Fruit fly (Drosophila melanogaster): ENCODE measurements around the gene CG9795.

The CG9795 gene

DNA sequence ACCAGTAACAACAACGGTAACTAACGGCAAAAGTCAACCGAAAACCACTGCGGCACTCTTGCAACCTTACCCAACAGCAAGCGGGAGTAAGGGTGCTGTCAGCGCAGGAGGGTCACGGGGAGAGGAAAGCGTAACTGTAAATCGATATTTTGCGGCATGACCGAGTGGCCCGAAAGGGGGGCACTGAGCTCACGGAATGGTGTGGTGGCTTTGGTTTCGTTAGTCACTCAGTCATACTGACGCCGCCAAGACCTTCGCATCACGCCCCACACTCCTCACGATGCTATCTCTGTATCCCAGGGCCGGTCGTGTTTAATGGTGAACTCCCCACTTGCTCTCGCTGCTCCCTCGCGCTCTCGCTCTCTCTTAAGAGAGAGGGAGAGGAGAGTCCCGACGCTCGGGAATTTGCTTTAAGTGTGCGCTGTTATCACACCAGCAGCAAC, 41.2 kb downstream of the CG9795 start:
- TF ChIP-seq Eip78C (GFP tag) (peak; percentile 73), topi (GFP tag; optimal IDR thresholded peaks at IDR 0.05) (peak; percentile 12), CG6854 (GFP tag; optimal IDR thresholded peaks at IDR 0.05) (peak; percentile 19), Sox102F (GFP tag; optimal IDR thresholded peaks at IDR 0.05) (peak; percentile 13), fkh (GFP tag; optimal IDR thresholded peaks at IDR 0.05) (no peak), CG3919 (GFP tag; optimal IDR thresholded peaks at IDR 0.05) (peak; percentile 14), esn (GFP tag; optimal IDR thresholded peaks at IDR 0.05) (peak; percentile 21), CG7368 (GFP tag; optimal IDR thresholded peaks at IDR 0.05) (peak; percentile 3), Hr38 (GFP tag; optimal IDR thresholded peaks at IDR 0.05) (no peak), ss (GFP tag; optimal IDR thresholded peaks at IDR 0.05) (peak in 1 of 2 experiments; percentile 24), Hr39 (GFP tag; optimal IDR thresholded peaks at IDR 0.05) (no peak), Sox14 (GFP tag; optimal IDR thresholded peaks at IDR 0.05) (peak; percentile 12), CG1621 (tag; optimal IDR thresholded peaks at IDR 0.05) (peak; percentile 25), CG6276 (GFP tag; optimal IDR thresholded peaks at IDR 0.05) (peak; percentile 5), Lpt (GFP tag; optimal IDR thresholded peaks at IDR 0.05) (peak; percentile 36), svp (GFP tag) (peak; percentile 89), dsx (GFP tag; optimal IDR thresholded peaks at IDR 0.05; ENCODE audit: poor library complexity, severe bottlenecking) (peak; percentile 42), fd85E (GFP tag; optimal IDR thresholded peaks at IDR 0.05) (no peak), net (GFP tag; optimal IDR thresholded peaks at IDR 0.05) (peak; percentile 11), Eip93F (GFP tag; optimal IDR thresholded peaks at IDR 0.05) (no peak), CG11902 (GFP tag; optimal IDR thresholded peaks at IDR 0.05) (peak; percentile 24), CG4318 (GFP tag; optimal IDR thresholded peaks at IDR 0.05) (no peak), vri (GFP tag; optimal IDR thresholded peaks at IDR 0.05) (peak; percentile 8), CG10631 (GFP tag; optimal IDR thresholded peaks at IDR 0.05) (no peak), CG8119 (GFP tag; IDR thresholded peaks at IDR 0.05) (peak; percentile 33; the same call in 1 of the 3 replicates), CG11762 (GFP tag; optimal IDR thresholded peaks at IDR 0.05; ENCODE audit: insufficient read depth) (no peak), Gug (GFP tag; IDR thresholded peaks at IDR 0.05) (0 out of 2 replicates have a peak, but pooled peaks have one; percentile 10), CG9139 (GFP tag; optimal IDR thresholded peaks at IDR 0.05) (no peak), Eip75B (GFP tag; optimal IDR thresholded peaks at IDR 0.05) (peak; percentile 45), lz (GFP tag; optimal IDR thresholded peaks at IDR 0.05) (peak; percentile 11)

DNA sequence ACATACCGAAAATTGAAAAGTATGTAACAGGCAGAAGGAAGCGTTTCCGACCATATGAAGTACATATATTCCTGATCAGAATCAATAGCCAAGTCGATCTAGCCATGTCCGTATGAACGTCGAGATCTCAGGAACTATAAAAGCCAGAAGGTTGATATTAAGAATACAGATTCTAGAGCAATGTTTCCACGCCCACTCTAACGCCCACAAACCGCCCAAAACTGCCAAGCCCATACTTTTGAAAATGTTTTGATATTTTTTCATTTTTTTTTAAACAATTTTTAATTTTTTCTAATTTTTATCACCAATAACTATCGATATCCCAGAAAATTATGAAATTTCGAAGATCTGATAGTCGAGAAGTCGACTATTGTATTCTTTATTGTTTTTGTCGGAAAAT, 42.5 kb downstream of the CG9795 start:
- no peak for TF ChIP-seq CG8632 (GFP tag; optimal IDR thresholded peaks at IDR 0.05)
- TF ChIP-seq Hr38 (GFP tag; optimal IDR thresholded peaks at IDR 0.05), result no peak
- no peak for TF ChIP-seq ss (GFP tag; optimal IDR thresholded peaks at IDR 0.05)
- no peak for TF ChIP-seq CG6163 (GFP tag; IDR thresholded peaks at IDR 0.05)
- TF ChIP-seq pdm3 (GFP tag; optimal IDR thresholded peaks at IDR 0.05), result no peak
- no peak for TF ChIP-seq Hr4 (GFP tag; optimal IDR thresholded peaks at IDR 0.05)
- no peak for TF ChIP-seq spab (GFP tag; optimal IDR thresholded peaks at IDR 0.05)
- TF ChIP-seq Sox14 (GFP tag; optimal IDR thresholded peaks at IDR 0.05), result no peak
- no peak for TF ChIP-seq lz (GFP tag; optimal IDR thresholded peaks at IDR 0.05)
- no peak for TF ChIP-seq svp (GFP tag)
- TF ChIP-seq CG32006 (GFP tag; optimal IDR thresholded peaks at IDR 0.05), result no peak
- no peak for TF ChIP-seq cyc (GFP tag; optimal IDR thresholded peaks at IDR 0.05)
- no peak for TF ChIP-seq Lpt (GFP tag; optimal IDR thresholded peaks at IDR 0.05)
- TF ChIP-seq Eip93F (GFP tag; optimal IDR thresholded peaks at IDR 0.05), result no peak
- no peak for TF ChIP-seq dsx (GFP tag; optimal IDR thresholded peaks at IDR 0.05; ENCODE audit: poor library complexity, severe bottlenecking)
- TF ChIP-seq CG11294 (GFP tag; IDR thresholded peaks at IDR 0.05), result no peak
- no peak for TF ChIP-seq CG4318 (GFP tag; optimal IDR thresholded peaks at IDR 0.05)
- no peak for TF ChIP-seq fd59A (GFP tag; optimal IDR thresholded peaks at IDR 0.05)
